Worm (Caenorhabditis elegans) whole organism, early embryonic: ENCODE results near the gene nhr-109.

ENCODE experiments used
- B0310.2 ChIP-seq: sonication (generic microtip); optimal IDR thresholded peaks from 2 replicates; lab custom pipeline; 2016; ENCODE audit warnings: mild to moderate bottlenecking, missing genetic modification characterization, missing compliant biosample characterization
- F13C5.2 ChIP-seq: sonication (generic microtip); optimal IDR thresholded peaks from 2 replicates; lab custom pipeline; 2017; ENCODE audit warnings: mild to moderate bottlenecking, missing genetic modification characterization, inconsistent platforms, missing compliant biosample characterization
- aly-1 ChIP-seq: sonication (generic microtip); optimal IDR thresholded peaks from 2 replicates; lab custom pipeline; 2016; ENCODE audit warnings: missing genetic modification characterization, missing compliant biosample characterization
- ama-1 ChIP-seq: fragments of 150-350 bp; optimal IDR thresholded peaks from 2 replicates; lab custom pipeline; 2014
- ceh-13 ChIP-seq: fragments of 200-800 bp; sonication (Bioruptor generic); optimal IDR thresholded peaks from 2 replicates; lab custom pipeline; 2018; ENCODE audit warnings: mild to moderate bottlenecking, missing genetic modification characterization, missing compliant biosample characterization
- ceh-36 ChIP-seq: sonication (generic microtip); optimal IDR thresholded peaks from 2 replicates; lab custom pipeline; 2016; ENCODE audit warnings: missing genetic modification characterization, inconsistent platforms, missing compliant biosample characterization
- ets-7 ChIP-seq: sonication (generic microtip); optimal IDR thresholded peaks from 2 replicates; lab custom pipeline; 2016; ENCODE audit warnings: missing genotype, missing genetic modification characterization, missing compliant biosample characterization
- flt-1 ChIP-seq: fragments of 200-800 bp; sonication (Bioruptor generic); IDR thresholded peaks from 2 replicates; pipeline ENCODE4 v1.3.6; 2022; ENCODE audit warnings: missing genetic modification characterization, missing compliant biosample characterization
- hmbx-1 ChIP-seq: sonication (generic microtip); optimal IDR thresholded peaks from 2 replicates; lab custom pipeline; 2016; ENCODE audit warnings: mild to moderate bottlenecking, missing genetic modification characterization, missing compliant biosample characterization
- hmg-4 ChIP-seq: fragments of 200-800 bp; sonication (Bioruptor generic); optimal IDR thresholded peaks from 2 replicates; lab custom pipeline; 2018; ENCODE audit warnings: mild to moderate bottlenecking, missing genetic modification characterization, missing compliant biosample characterization
- hnd-1 ChIP-seq: sonication (generic microtip); optimal IDR thresholded peaks from 2 replicates; lab custom pipeline; 2016; ENCODE audit warnings: missing genetic modification characterization, missing compliant biosample characterization
- pes-1 ChIP-seq: fragments of 200-800 bp; sonication (Bioruptor generic); IDR thresholded peaks from 2 replicates; pipeline ENCODE4 v1.3.6; 2022; ENCODE audit warnings: missing genetic modification reagents, missing genetic modification characterization, missing compliant biosample characterization
- scrt-1 ChIP-seq: fragments of 200-800 bp; sonication (Bioruptor generic); IDR thresholded peaks from 2 replicates; pipeline ENCODE4 v1.3.6; 2022; ENCODE audit warnings: missing genetic modification characterization, missing compliant biosample characterization
- sea-1 ChIP-seq: fragments of 200-800 bp; sonication (Bioruptor generic); conservative IDR thresholded peaks from 2 replicates; pipeline ENCODE4 v1.3.6; 2022; ENCODE audit warnings: missing genetic modification characterization, missing compliant biosample characterization
- tbx-11 ChIP-seq: fragments of 200-800 bp; sonication (Bioruptor generic); IDR thresholded peaks from 2 replicates; pipeline ENCODE4 v1.3.6; 2022; ENCODE audit warnings: missing genetic modification characterization, missing compliant biosample characterization
- tbx-37 ChIP-seq: fragments of 200-800 bp; sonication (Bioruptor generic); conservative IDR thresholded peaks from 2 replicates; pipeline ENCODE4 v1.3.6; 2022; ENCODE audit warnings: missing genetic modification reagents, missing genetic modification characterization, missing compliant biosample characterization
- tra-4 ChIP-seq: sonication (generic microtip); optimal IDR thresholded peaks from 2 replicates; lab custom pipeline; 2017; ENCODE audit warnings: missing genetic modification characterization, missing compliant biosample characterization

nhr-109 gene

DNA sequence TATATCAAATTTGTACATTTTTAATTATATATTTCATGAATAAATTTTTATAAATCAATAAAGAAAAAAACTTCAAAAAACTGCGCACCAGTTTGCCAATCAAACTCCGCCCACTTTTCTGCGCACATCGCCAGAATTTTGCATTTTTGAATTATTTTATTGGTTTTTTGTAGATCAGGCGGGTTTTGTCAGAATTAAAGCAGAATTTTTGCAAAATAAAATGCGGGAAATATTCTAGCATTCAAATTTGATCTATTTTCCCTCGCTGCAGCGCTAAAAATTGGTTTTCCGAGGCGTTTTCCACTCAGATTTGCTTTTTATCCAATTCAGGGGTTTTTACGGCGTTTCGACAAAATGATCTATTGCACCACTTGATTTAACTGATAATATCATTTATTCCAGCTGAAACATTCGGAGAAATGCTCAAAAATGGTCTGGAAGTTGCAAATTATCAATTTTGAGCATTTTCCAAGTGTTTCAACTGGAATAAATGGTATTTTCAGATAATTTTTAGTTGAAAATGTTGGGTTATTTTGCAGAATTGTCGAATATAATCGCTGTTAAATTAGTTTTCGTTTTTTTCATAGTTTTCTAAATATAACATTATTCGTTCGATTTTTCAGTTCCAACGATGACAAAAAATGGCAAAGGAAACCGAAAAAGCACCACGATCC is 37.9 kb downstream of the nhr-109 start, which contains the start of gene W06B4.1:
Gene W06B4.1, plus strand, starts transcription at position 624 of the 674 bp plus-strand sequence.
- no peak for TF ChIP-seq ceh-13 (GFP tag; lab: Kevin White, UChicago)
- TF ChIP-seq scrt-1 (GFP tag; lab: Robert Waterston, UW), result no peak
- no peak for TF ChIP-seq tbx-37
- TF ChIP-seq ets-7 (tag; lab: Kevin White, UChicago), result no peak
- no peak for TF ChIP-seq ceh-36 (tag; lab: Kevin White, UChicago)
- no peak for TF ChIP-seq tra-4 (tag; lab: Kevin White, UChicago)
- TF ChIP-seq ama-1, result no peak
- TF ChIP-seq tbx-11 (GFP tag; lab: Robert Waterston, UW), result no peak
- no peak for TF ChIP-seq pes-1
- no peak for TF ChIP-seq sea-1 (GFP tag; lab: Robert Waterston, UW)
- no peak for TF ChIP-seq F13C5.2 (tag; lab: Kevin White, UChicago)
- no peak for TF ChIP-seq flt-1
- no peak for TF ChIP-seq aly-1 (tag; lab: Kevin White, UChicago)
- no peak for TF ChIP-seq hmg-4 (GFP tag; lab: Kevin White, UChicago)
- no peak for TF ChIP-seq hnd-1 (tag; lab: Kevin White, UChicago)
- TF ChIP-seq B0310.2 (tag; lab: Kevin White, UChicago), result no peak
- no peak for TF ChIP-seq hmbx-1

DNA sequence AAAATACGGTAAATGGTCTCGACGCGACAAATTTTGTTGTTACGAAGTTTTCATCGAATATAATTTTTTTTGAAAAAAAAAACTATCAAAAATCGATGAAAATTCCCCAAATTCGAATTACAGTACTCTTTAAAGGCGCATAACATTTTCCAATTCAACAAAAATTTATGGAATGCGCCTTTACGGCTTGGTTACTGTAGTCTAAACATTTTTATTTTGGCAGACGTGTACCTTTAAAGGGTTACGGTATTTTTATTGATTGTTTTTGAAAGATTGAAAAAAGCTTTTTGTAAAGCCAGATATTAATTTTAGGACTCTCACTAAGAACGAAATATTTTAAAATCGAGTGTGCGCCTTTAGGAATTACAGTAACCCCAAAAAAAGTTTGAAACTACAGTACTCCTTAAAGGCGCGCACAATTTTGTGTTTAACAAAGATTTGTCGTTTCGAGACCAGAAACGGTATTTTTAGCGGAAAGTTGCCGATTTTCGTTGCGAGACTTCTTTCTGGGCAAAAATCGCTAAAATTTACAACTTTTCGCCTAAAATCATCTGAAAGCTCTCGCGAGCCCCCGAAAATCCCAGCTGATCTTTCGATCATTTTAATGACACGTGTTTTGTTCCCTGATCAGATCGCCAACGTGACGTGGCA is 41.0 kb downstream of the nhr-109 start:
- no peak for TF ChIP-seq ama-1
- TF ChIP-seq hmg-4 (GFP tag; lab: Kevin White, UChicago), result no peak
- TF ChIP-seq tbx-11 (GFP tag; lab: Robert Waterston, UW), result no peak
- TF ChIP-seq ceh-36 (tag; lab: Kevin White, UChicago), result no peak
- no peak for TF ChIP-seq tbx-37
- TF ChIP-seq B0310.2 (tag; lab: Kevin White, UChicago), result no peak
- no peak for TF ChIP-seq aly-1 (tag; lab: Kevin White, UChicago)
- no peak for TF ChIP-seq ceh-13 (GFP tag; lab: Kevin White, UChicago)
- TF ChIP-seq sea-1 (GFP tag; lab: Robert Waterston, UW), result no peak
- no peak for TF ChIP-seq hmbx-1
- no peak for TF ChIP-seq tra-4 (tag; lab: Kevin White, UChicago)

DNA sequence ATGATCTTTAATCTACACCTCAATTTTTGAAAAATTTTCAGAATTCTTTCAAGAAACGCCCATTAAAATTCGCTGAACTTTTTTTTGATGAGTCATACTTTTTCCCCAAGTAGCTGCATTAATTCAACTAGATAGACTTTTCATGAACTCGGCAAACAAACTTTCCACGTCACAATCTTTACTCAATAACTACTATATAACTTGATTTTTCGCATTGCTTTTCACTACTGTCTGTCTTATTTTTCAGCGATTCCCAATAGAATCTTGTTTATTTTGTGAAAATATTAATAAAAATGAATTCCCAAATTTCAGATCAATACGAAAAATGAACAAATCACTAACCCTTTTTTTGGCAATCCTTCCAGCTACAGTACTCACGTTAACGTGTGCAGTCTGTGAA is 45.1 kb downstream of the nhr-109 start, which contains the start of gene T05C1.1:
Gene T05C1.1, plus strand, starts transcription at position 301 of the 400 bp plus-strand sequence.
- no peak for TF ChIP-seq aly-1 (tag; lab: Kevin White, UChicago)
- TF ChIP-seq sea-1 (GFP tag; lab: Robert Waterston, UW), result no peak
- no peak for TF ChIP-seq scrt-1 (GFP tag; lab: Robert Waterston, UW)
- no peak for TF ChIP-seq ceh-36 (tag; lab: Kevin White, UChicago)
- no peak for TF ChIP-seq ceh-13 (GFP tag; lab: Kevin White, UChicago)
- no peak for TF ChIP-seq ets-7 (tag; lab: Kevin White, UChicago)
- TF ChIP-seq B0310.2 (tag; lab: Kevin White, UChicago), result no peak
- TF ChIP-seq pes-1, result no peak
- TF ChIP-seq ama-1, result no peak
- no peak for TF ChIP-seq hmbx-1
- no peak for TF ChIP-seq F13C5.2 (tag; lab: Kevin White, UChicago)
- no peak for TF ChIP-seq tbx-11 (GFP tag; lab: Robert Waterston, UW)

DNA sequence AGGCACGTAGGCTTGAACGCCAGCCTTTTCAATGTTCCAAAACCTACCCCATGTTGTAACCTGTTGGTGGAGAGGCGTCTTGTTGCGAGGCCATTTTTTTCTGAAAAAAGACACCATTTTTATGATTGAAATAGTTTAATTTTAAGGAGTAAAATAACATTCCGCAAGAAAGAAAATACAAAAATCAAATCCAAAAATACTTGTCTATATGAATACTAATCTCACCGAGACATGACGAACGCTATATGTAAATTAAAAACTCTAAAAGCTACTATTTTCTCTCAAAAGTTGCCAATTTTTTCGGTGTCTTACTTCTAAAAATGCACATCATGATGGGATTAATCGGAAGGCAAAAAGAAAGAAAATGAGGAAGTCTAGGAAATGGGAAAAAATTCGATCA is 48.9 kb downstream of the nhr-109 start, which contains the start of gene T05C1.2:
Gene T05C1.2, minus strand, starts transcription at position 101 of the 400 bp plus-strand sequence.
- TF ChIP-seq aly-1 (tag; lab: Kevin White, UChicago), result no peak
- no peak for TF ChIP-seq flt-1
- TF ChIP-seq hnd-1 (tag; lab: Kevin White, UChicago), result no peak
- no peak for TF ChIP-seq ets-7 (tag; lab: Kevin White, UChicago)
- no peak for TF ChIP-seq ceh-13 (GFP tag; lab: Kevin White, UChicago)
- no peak for TF ChIP-seq tra-4 (tag; lab: Kevin White, UChicago)
- no peak for TF ChIP-seq ama-1
- TF ChIP-seq pes-1, result no peak
- TF ChIP-seq tbx-11 (GFP tag; lab: Robert Waterston, UW), result no peak
- no peak for TF ChIP-seq scrt-1 (GFP tag; lab: Robert Waterston, UW)
- TF ChIP-seq sea-1 (GFP tag; lab: Robert Waterston, UW), result no peak
- no peak for TF ChIP-seq F13C5.2 (tag; lab: Kevin White, UChicago)
- no peak for TF ChIP-seq hmbx-1
- TF ChIP-seq tbx-37, result no peak
- TF ChIP-seq B0310.2 (tag; lab: Kevin White, UChicago), result no peak
- TF ChIP-seq ceh-36 (tag; lab: Kevin White, UChicago), result no peak
